Worm (Caenorhabditis elegans): ENCODE data around the gene C07B5.4.

DNA sequence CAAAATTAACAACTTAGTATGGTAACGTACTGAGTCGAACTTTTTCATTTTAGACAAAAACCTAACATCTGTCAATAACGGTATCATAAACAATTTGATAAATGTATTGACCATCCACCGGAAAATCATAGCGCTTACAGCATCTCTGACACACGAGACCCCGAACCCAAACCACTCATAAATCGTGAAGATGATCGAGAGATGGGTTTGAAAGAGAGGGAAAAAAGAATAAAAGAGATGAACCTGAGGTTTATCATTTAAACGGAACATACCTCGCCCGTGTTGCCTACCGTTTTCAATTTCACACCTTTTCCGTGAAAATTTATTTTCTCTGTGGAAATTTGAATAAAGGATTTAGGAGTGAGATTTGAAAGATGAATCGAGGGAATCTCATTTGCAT, 39.9 kb upstream of the C07B5.4 start:
- TF ChIP-seq snpc-4 (tag; optimal IDR thresholded peaks at IDR 0.05) (no peak), unc-39 (tag; optimal IDR thresholded peaks at IDR 0.05) (no peak), lin-13 (tag; optimal IDR thresholded peaks at IDR 0.05) (no peak), drap-1 (GFP tag; optimal IDR thresholded peaks at IDR 0.05) (no peak)
